Fruit fly (Drosophila melanogaster) whole organism, embryonic: ENCODE results near the gene cdi.

ENCODE experiments used
- Abd-B ChIP-seq: fragments of 200-800 bp; sonication (Bioruptor generic); optimal IDR thresholded peaks from 2 replicates; lab custom pipeline; 2018; ENCODE audit warnings: missing biosample characterization, mild to moderate bottlenecking, missing genetic modification characterization, moderate library complexity
- B-H2 ChIP-seq: fragments of 200-800 bp; sonication (Bioruptor generic); optimal IDR thresholded peaks from 2 replicates; lab custom pipeline; 2018; ENCODE audit warnings: missing biosample characterization, mild to moderate bottlenecking, missing genetic modification characterization
- CG11456 ChIP-seq: fragments of 200-800 bp; sonication (Bioruptor generic); IDR thresholded peaks from 3 replicates; pipeline ENCODE4 v1.3.6; 2022; ENCODE audit warnings: missing biosample characterization, missing genetic modification characterization
- CG11560 ChIP-seq: fragments of 200-800 bp; sonication (Bioruptor generic); IDR thresholded peaks from 3 replicates; pipeline ENCODE4 v1.3.6; 2022; ENCODE audit warnings: missing biosample characterization, missing genetic modification characterization
- CG15601 ChIP-seq: fragments of 200-800 bp; sonication (Bioruptor generic); optimal IDR thresholded peaks from 3 replicates; lab custom pipeline; 2019; ENCODE audit warnings: missing biosample characterization, mild to moderate bottlenecking, missing genetic modification characterization, moderate library complexity
- CG1647 ChIP-seq: fragments of 200-800 bp; sonication (Bioruptor generic); optimal IDR thresholded peaks from 3 replicates; lab custom pipeline; 2016; ENCODE audit warnings: missing biosample characterization, missing genetic modification characterization
- CG18011 ChIP-seq: fragments of 200-800 bp; sonication (Bioruptor generic); optimal IDR thresholded peaks from 2 replicates; lab custom pipeline; 2017; ENCODE audit warnings: missing biosample characterization, missing genetic modification characterization, mild to moderate bottlenecking, moderate library complexity, missing genotype
- CG2120 ChIP-seq: fragments of 200-800 bp; sonication (Bioruptor generic); optimal IDR thresholded peaks from 3 replicates; lab custom pipeline; 2016; ENCODE audit warnings: missing biosample characterization, missing genetic modification characterization
- CG2889 ChIP-seq: fragments of 200-800 bp; sonication (Bioruptor generic); IDR thresholded peaks from 3 replicates; pipeline ENCODE4 v1.3.6; 2022; ENCODE audit warnings: missing biosample characterization, missing genetic modification characterization
- CG32767 ChIP-seq: fragments of 200-800 bp; sonication (Bioruptor generic); IDR thresholded peaks from 2 replicates; pipeline ENCODE4 v1.3.6; 2022; ENCODE audit warnings: missing biosample characterization, missing genetic modification characterization
- CG3407 ChIP-seq: fragments of 200-800 bp; sonication (Bioruptor generic); optimal IDR thresholded peaks from 2 replicates; lab custom pipeline; 2018; ENCODE audit warnings: missing biosample characterization, mild to moderate bottlenecking, missing genetic modification characterization
- CG4820 ChIP-seq: fragments of 200-800 bp; sonication (Bioruptor generic); optimal IDR thresholded peaks from 3 replicates; lab custom pipeline; 2016; ENCODE audit warnings: missing biosample characterization, missing genetic modification characterization
- CG6272 ChIP-seq: fragments of 200-800 bp; sonication (Bioruptor generic); IDR thresholded peaks from 2 replicates; pipeline ENCODE4 v1.3.6; 2022; ENCODE audit warnings: missing biosample characterization, missing genetic modification characterization
- CG6689 ChIP-seq: fragments of 200-800 bp; sonication (Bioruptor generic); IDR thresholded peaks from 2 replicates; pipeline ENCODE4 v1.3.6; 2022; ENCODE audit warnings: missing biosample characterization, missing genetic modification characterization
- CG9215 ChIP-seq: fragments of 200-800 bp; sonication (Bioruptor generic); IDR thresholded peaks from 2 replicates; pipeline ENCODE4 v1.3.6; 2022; ENCODE audit warnings: missing biosample characterization, missing genetic modification characterization
- CG9797 ChIP-seq: fragments of 200-800 bp; sonication (Bioruptor generic); optimal IDR thresholded peaks from 3 replicates; lab custom pipeline; 2018; ENCODE audit warnings: missing biosample characterization, mild to moderate bottlenecking, missing genetic modification characterization
- CG9817 ChIP-seq: fragments of 200-800 bp; sonication (Bioruptor generic); optimal IDR thresholded peaks from 2 replicates; lab custom pipeline; 2018; ENCODE audit warnings: missing biosample characterization, mild to moderate bottlenecking, missing genetic modification characterization, moderate library complexity
- CG9876 ChIP-seq: fragments of 200-800 bp; sonication (Bioruptor generic); optimal IDR thresholded peaks from 2 replicates; lab custom pipeline; 2016; ENCODE audit warnings: missing biosample characterization, missing genetic modification characterization
- CTCF ChIP-seq: fragments of 200-800 bp; sonication (Bioruptor generic); optimal IDR thresholded peaks from 2 replicates; lab custom pipeline; 2017; ENCODE audit warnings: missing biosample characterization, mild to moderate bottlenecking, missing genetic modification characterization, moderate library complexity
- CrebB ChIP-seq: fragments of 200-800 bp; sonication (Bioruptor generic); optimal IDR thresholded peaks from 3 replicates; lab custom pipeline; 2018; ENCODE audit warnings: missing biosample characterization, mild to moderate bottlenecking, missing genetic modification characterization
- Drgx ChIP-seq: fragments of 200-800 bp; sonication (Bioruptor generic); IDR thresholded peaks from 2 replicates; pipeline ENCODE4 v1.3.6; 2022; ENCODE audit warnings: missing biosample characterization, missing genetic modification characterization
- HLH3B ChIP-seq: fragments of 200-800 bp; sonication (Bioruptor generic); IDR thresholded peaks from 2 replicates; pipeline ENCODE4 v1.3.6; 2022; ENCODE audit warnings: missing biosample characterization, missing genetic modification characterization
- HmgD ChIP-seq: fragments of 200-800 bp; sonication (Bioruptor generic); optimal IDR thresholded peaks from 3 replicates; lab custom pipeline; 2016; ENCODE audit warnings: missing biosample characterization, missing genetic modification characterization
- HmgZ ChIP-seq: fragments of 200-800 bp; sonication (Bioruptor generic); optimal IDR thresholded peaks from 2 replicates; lab custom pipeline; 2018; ENCODE audit warnings: missing biosample characterization, mild to moderate bottlenecking, missing genetic modification characterization
- Hsf ChIP-seq: fragments of 200-800 bp; sonication (Bioruptor generic); optimal IDR thresholded peaks from 3 replicates; lab custom pipeline; 2016; ENCODE audit warnings: missing biosample characterization, missing genetic modification characterization
- Lhr ChIP-seq: fragments of 200-800 bp; sonication (Bioruptor generic); optimal IDR thresholded peaks from 3 replicates; lab custom pipeline; 2017; ENCODE audit warnings: mild to moderate bottlenecking, missing biosample characterization, missing genetic modification reagents, missing genetic modification characterization
- Mad ChIP-seq: fragments of 200-800 bp; sonication (Bioruptor generic); optimal IDR thresholded peaks from 2 replicates; lab custom pipeline; 2016; ENCODE audit warnings: missing biosample characterization, missing genetic modification characterization
- Myb ChIP-seq: fragments of 200-800 bp; sonication (Bioruptor generic); optimal IDR thresholded peaks from 2 replicates; lab custom pipeline; 2016; ENCODE audit warnings: missing biosample characterization, missing genetic modification characterization
- Six4 ChIP-seq: fragments of 200-800 bp; sonication (Bioruptor generic); optimal IDR thresholded peaks from 2 replicates; lab custom pipeline; 2016; ENCODE audit warnings: missing biosample characterization, missing genetic modification characterization
- Sox100B ChIP-seq: fragments of 200-800 bp; sonication (Bioruptor generic); optimal IDR thresholded peaks from 3 replicates; lab custom pipeline; 2018; ENCODE audit warnings: missing biosample characterization, mild to moderate bottlenecking, missing genetic modification characterization
- Taf1 ChIP-seq: fragments of 200-800 bp; sonication (Bioruptor generic); IDR thresholded peaks from 2 replicates; pipeline ENCODE4 v1.3.6; 2022; ENCODE audit warnings: missing biosample characterization, missing genetic modification characterization
- YL-1 ChIP-seq: fragments of 200-800 bp; sonication (Bioruptor generic); optimal IDR thresholded peaks from 3 replicates; lab custom pipeline; 2017; ENCODE audit warnings: missing biosample characterization, mild to moderate bottlenecking, missing genetic modification characterization
- az2 ChIP-seq: fragments of 200-800 bp; sonication (Bioruptor generic); optimal IDR thresholded peaks from 3 replicates; lab custom pipeline; 2016; ENCODE audit warnings: missing biosample characterization, missing genetic modification characterization
- bbx ChIP-seq: fragments of 200-800 bp; sonication (Bioruptor generic); IDR thresholded peaks from 2 replicates; pipeline ENCODE4 v1.3.6; 2022; ENCODE audit warnings: missing biosample characterization, missing genetic modification characterization; ENCODE audit not compliant: partially characterized antibody
- chn ChIP-seq: fragments of 200-800 bp; sonication (Bioruptor generic); optimal IDR thresholded peaks from 2 replicates; lab custom pipeline; 2016; ENCODE audit warnings: missing biosample characterization, missing genetic modification characterization
- ewg ChIP-seq: fragments of 200-800 bp; sonication (Bioruptor generic); optimal IDR thresholded peaks from 3 replicates; lab custom pipeline; 2017; ENCODE audit warnings: mild to moderate bottlenecking, missing biosample characterization, missing genetic modification reagents, missing genetic modification characterization
- gcm2 ChIP-seq: fragments of 200-800 bp; sonication (Bioruptor generic); optimal IDR thresholded peaks from 2 replicates; lab custom pipeline; 2016; ENCODE audit warnings: missing biosample characterization, missing genetic modification characterization
- hkb ChIP-seq, 2 experiments: fragments of 200-800 bp in 1 of 2; fragments of >200 bp in 1 of 2; sonication (Bioruptor generic) in 1 of 2; IDR thresholded peaks in 1 of 2; optimal IDR thresholded peaks in 1 of 2; 2 replicates each; pipeline versions ENCODE4 v1.3.6 to Lab custom; 2017 to 2022; ENCODE audit warnings: missing biosample characterization in 1 of 2, missing genetic modification characterization in 1 of 2
- hth ChIP-seq: fragments of >200 bp; optimal IDR thresholded peaks from 2 replicates; lab custom pipeline; 2017; ENCODE audit warnings: inconsistent platforms
- knrl ChIP-seq: fragments of 200-800 bp; sonication (Bioruptor generic); IDR thresholded peaks from 3 replicates; pipeline ENCODE4 v1.3.6; 2022; ENCODE audit warnings: missing biosample characterization, missing genetic modification characterization; ENCODE audit not compliant: partially characterized antibody
- lov ChIP-seq, 2 experiments: fragments of 200-800 bp in 1 of 2; fragments of >200 bp in 1 of 2; sonication (Bioruptor generic) in 1 of 2; IDR thresholded peaks in 1 of 2; optimal IDR thresholded peaks in 1 of 2; 2 replicates in 1 of 2; 3 replicates in 1 of 2; pipeline versions ENCODE4 v1.3.6 to Lab custom; 2017 to 2022; ENCODE audit warnings: missing biosample characterization in 1 of 2, missing genetic modification characterization in 1 of 2
- luna ChIP-seq: fragments of 200-800 bp; sonication (Bioruptor generic); optimal IDR thresholded peaks from 2 replicates; lab custom pipeline; 2016; ENCODE audit warnings: missing biosample characterization, missing genetic modification characterization
- nmo ChIP-seq: fragments of 200-800 bp; sonication (Bioruptor generic); optimal IDR thresholded peaks from 2 replicates; lab custom pipeline; 2018; ENCODE audit warnings: missing biosample characterization, mild to moderate bottlenecking, missing genetic modification characterization, moderate library complexity
- p53 ChIP-seq: fragments of 200-800 bp; sonication (Bioruptor generic); optimal IDR thresholded peaks from 2 replicates; lab custom pipeline; 2016; ENCODE audit warnings: missing biosample characterization, missing genetic modification characterization
- sna ChIP-seq: fragments of 200-800 bp; sonication (Bioruptor generic); IDR thresholded peaks from 2 replicates; pipeline ENCODE4 v1.3.6; 2022; ENCODE audit warnings: missing biosample characterization, missing genetic modification characterization; ENCODE audit not compliant: partially characterized antibody
- tgo ChIP-seq: fragments of 200-800 bp; sonication (Bioruptor generic); IDR thresholded peaks from 3 replicates; pipeline ENCODE4 v1.3.6; 2022; ENCODE audit warnings: missing biosample characterization, missing genetic modification characterization
- tio ChIP-seq: fragments of 200-800 bp; sonication (Bioruptor generic); optimal IDR thresholded peaks from 2 replicates; lab custom pipeline; 2017; ENCODE audit warnings: missing biosample characterization, missing genetic modification characterization, inconsistent platforms
- tna ChIP-seq: fragments of 200-800 bp; sonication (Bioruptor generic); IDR thresholded peaks from 2 replicates; pipeline ENCODE4 v1.3.6; 2022; ENCODE audit warnings: missing biosample characterization, missing genetic modification characterization; ENCODE audit not compliant: partially characterized antibody
- zfh1 ChIP-seq: fragments of 200-800 bp; sonication (Bioruptor generic); IDR thresholded peaks from 3 replicates; pipeline ENCODE4 v1.3.6; 2022; ENCODE audit warnings: missing biosample characterization, missing genetic modification characterization

cdi gene

dm6 chr3R:18995556-18996272, 98.4 kb downstream of the cdi start (continued):
- TF ChIP-seq Six4 (GFP tag; lab: Kevin White, UChicago): peak; percentile 72
- 0 out of 3 replicates have a peak, but pooled peaks have one; percentile 52 for TF ChIP-seq CG11560 (tag; lab: Robert Waterston, UW)
- peak; percentile 71; the same call in 1 of the 3 replicates for TF ChIP-seq CG11456 (GFP tag; lab: Robert Waterston, UW)
- peak; percentile 16 for TF ChIP-seq CrebB (tag; lab: Kevin White, UChicago)
- TF ChIP-seq Myb: no peak
- TF ChIP-seq luna (GFP tag; lab: Kevin White, UChicago): no peak
- peak; percentile 78 for TF ChIP-seq HLH3B (GFP tag; lab: Robert Waterston, UW)
- TF ChIP-seq CG6689 (GFP tag; lab: Robert Waterston, UW): peak; percentile 86
- no peak for TF ChIP-seq hkb (optimal IDR thresholded peaks at IDR 0.05; lab: Kevin White, UChicago)
- peak; percentile 89 for TF ChIP-seq hkb (GFP tag; IDR thresholded peaks at IDR 0.05; lab: Robert Waterston, UW)
- TF ChIP-seq Hsf: peak; percentile 70
- TF ChIP-seq nmo (GFP tag; lab: Kevin White, UChicago): peak; percentile 88
- TF ChIP-seq sna (GFP tag; lab: Robert Waterston, UW): no peak
- no peak for TF ChIP-seq YL-1 (GFP tag; lab: Kevin White, UChicago)
- peak; percentile 85 for TF ChIP-seq CG4820
- TF ChIP-seq Mad (GFP tag; lab: Kevin White, UChicago): peak; percentile 61
- no peak for TF ChIP-seq Taf1 (GFP tag; lab: Robert Waterston, UW)
- TF ChIP-seq Drgx (GFP tag; lab: Robert Waterston, UW): peak; percentile 88
- peak; percentile 23 for TF ChIP-seq CG2120
- peak; percentile 33 for TF ChIP-seq CG9817 (tag; lab: Kevin White, UChicago)
- peak; percentile 84 for TF ChIP-seq zfh1
- peak; percentile 49 for TF ChIP-seq tio (GFP tag; lab: Kevin White, UChicago)
- no peak for TF ChIP-seq knrl
- no peak for TF ChIP-seq B-H2
- no peak for TF ChIP-seq HmgD (GFP tag; lab: Kevin White, UChicago)
- TF ChIP-seq CG3407: peak; percentile 78
- peak; percentile 77 for TF ChIP-seq ewg (GFP tag; lab: Kevin White, UChicago)
- TF ChIP-seq tgo (GFP tag; lab: Robert Waterston, UW): peak; percentile 71; the same call in 2 of the 3 replicates
- peak; percentile 85 for TF ChIP-seq az2
- TF ChIP-seq gcm2 (GFP tag; lab: Kevin White, UChicago): peak; percentile 20
- TF ChIP-seq CG18011 (GFP tag; lab: Kevin White, UChicago): no peak
- TF ChIP-seq CG15601 (tag; lab: Kevin White, UChicago): peak; percentile 73
- TF ChIP-seq CG9215 (GFP tag; lab: Robert Waterston, UW): peak; percentile 10; the same call in 1 of the 2 replicates
- peak; percentile 80 for TF ChIP-seq Sox100B (GFP tag; lab: Kevin White, UChicago)
- TF ChIP-seq CTCF: no peak
- TF ChIP-seq p53 (GFP tag; lab: Kevin White, UChicago): no peak
- no peak for TF ChIP-seq CG9797
- peak; percentile 68 for TF ChIP-seq Lhr (GFP tag; lab: Kevin White, UChicago)
- no peak for TF ChIP-seq lov (optimal IDR thresholded peaks at IDR 0.05; lab: Kevin White, UChicago)
- TF ChIP-seq lov (GFP tag; IDR thresholded peaks at IDR 0.05; lab: Robert Waterston, UW): peak; percentile 82
- no peak for TF ChIP-seq CG1647
- peak; percentile 75 for TF ChIP-seq CG32767 (GFP tag; lab: Robert Waterston, UW)
- TF ChIP-seq tna (GFP tag; lab: Robert Waterston, UW): no peak
- TF ChIP-seq CG6272 (GFP tag; lab: Robert Waterston, UW): 0 out of 2 replicates have a peak, but pooled peaks have one; percentile 40
- peak; percentile 6 for TF ChIP-seq HmgZ (tag; lab: Kevin White, UChicago)
- no peak for TF ChIP-seq hth (lab: Kevin White, UChicago)
- no peak for TF ChIP-seq bbx (GFP tag; lab: Robert Waterston, UW)
- peak; percentile 0 for TF ChIP-seq CG9876 (GFP tag; lab: Kevin White, UChicago)
- TF ChIP-seq chn (GFP tag; lab: Kevin White, UChicago): peak; percentile 76
- peak; percentile 70 for TF ChIP-seq Abd-B (GFP tag; lab: Kevin White, UChicago)
- 0 out of 3 replicates have a peak, but pooled peaks have one; percentile 37 for TF ChIP-seq CG2889 (GFP tag; lab: Robert Waterston, UW)
